Worm (Caenorhabditis elegans): Measurements from ENCODE around the gene C44C10.11.
A peak's percentile ranks its signal among the peaks of the same experiment; 100 is the strongest.

Gene C44C10.11

ce11 chrX:11693092-11693491 is 17.1 kb downstream of the C44C10.11 start, which contains the start of gene smcl-1 (continued):
- no peak for TF ChIP-seq ztf-11 (tag; optimal IDR thresholded peaks at IDR 0.05)

ce11 chrX:11690014-11690591 is 20.0 kb downstream of the C44C10.11 start, which contains the start of the genes C44C10.10 and C44C10.5:
Gene C44C10.10, plus strand, starts transcription at chrX:11690314.
Gene C44C10.5, plus strand, starts transcription at chrX:11690541.
- TF ChIP-seq nhr-76 (tag; optimal IDR thresholded peaks at IDR 0.05) (no peak), tbx-2 (tag; optimal IDR thresholded peaks at IDR 0.05) (no peak), C04F5.9 (tag; optimal IDR thresholded peaks at IDR 0.05) (no peak), mef-2 (tag; optimal IDR thresholded peaks at IDR 0.05) (no peak), dsc-1 (tag; optimal IDR thresholded peaks at IDR 0.05) (no peak), nhr-28 (tag; optimal IDR thresholded peaks at IDR 0.05) (no peak), alr-1 (tag; optimal IDR thresholded peaks at IDR 0.05; ENCODE audit: borderline replicate concordance) (no peak), sox-4 (tag; optimal IDR thresholded peaks at IDR 0.05) (no peak), nhr-85 (tag) (no peak), efl-3 (GFP tag; optimal IDR thresholded peaks at IDR 0.05) (no peak), ets-5 (GFP tag; IDR thresholded peaks at IDR 0.05) (no peak), C34B4.2 (tag; optimal IDR thresholded peaks at IDR 0.05) (no peak), zip-4 (GFP tag; optimal IDR thresholded peaks at IDR 0.05) (no peak)

DNA sequence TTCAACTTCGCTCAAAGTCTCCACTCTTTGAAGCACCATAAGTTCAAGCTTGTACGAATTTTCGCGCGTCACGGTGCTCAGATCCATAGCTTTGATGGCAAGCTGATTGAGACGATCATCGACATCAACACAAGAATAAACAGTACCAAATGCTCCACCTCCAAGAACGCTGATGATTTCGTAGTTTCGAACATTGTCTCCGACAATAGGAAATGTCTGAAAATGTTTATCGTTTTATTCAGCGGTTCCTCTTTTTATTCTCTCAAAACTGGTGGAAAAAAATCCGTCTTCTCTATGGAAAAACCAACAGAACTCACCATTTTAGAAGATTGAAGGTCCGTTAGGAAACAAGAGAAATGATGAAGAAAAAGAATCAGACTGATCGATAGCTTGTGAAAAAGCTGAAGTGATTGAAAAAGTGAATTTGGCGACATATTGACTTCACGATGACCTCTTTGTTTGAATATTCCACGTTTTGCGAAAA is 22.3 kb downstream of the C44C10.11 start, which contains the start of gene C44C10.7:
Gene C44C10.7, minus strand, starts transcription at position 434 of the 484 bp plus-strand sequence.
- no peak for TF ChIP-seq ama-1 (optimal IDR thresholded peaks at IDR 0.05)
- TF ChIP-seq lir-3 (tag; optimal IDR thresholded peaks at IDR 0.05; ENCODE audit: poor library complexity) = no peak
- no peak for TF ChIP-seq pqm-1 (tag; optimal IDR thresholded peaks at IDR 0.05)
- no peak for TF ChIP-seq nhr-90 (tag; optimal IDR thresholded peaks at IDR 0.05; ENCODE audit: poor library complexity)
- TF ChIP-seq ceh-90 (tag; optimal IDR thresholded peaks at IDR 0.05) = no peak
- TF ChIP-seq skn-1 (tag; optimal IDR thresholded peaks at IDR 0.05) = no peak
- TF ChIP-seq C04F5.9 (tag; optimal IDR thresholded peaks at IDR 0.05) = no peak
- TF ChIP-seq lin-14 (GFP tag; optimal IDR thresholded peaks at IDR 0.05) = no peak
- no peak for TF ChIP-seq ceh-88 (GFP tag; IDR thresholded peaks at IDR 0.05)
- no peak for TF ChIP-seq nhr-71 (tag; optimal IDR thresholded peaks at IDR 0.05)
- no peak for TF ChIP-seq hlh-17 (GFP tag; optimal IDR thresholded peaks at IDR 0.05; ENCODE audit: borderline replicate concordance)
- no peak for TF ChIP-seq F16B12.6 (tag; optimal IDR thresholded peaks at IDR 0.05)
- TF ChIP-seq fos-1 (tag; optimal IDR thresholded peaks at IDR 0.05) = no peak
- TF ChIP-seq mdl-1 (tag; optimal IDR thresholded peaks at IDR 0.05) = no peak

- no peak for TF ChIP-seq sup-37 (GFP tag; optimal IDR thresholded peaks at IDR 0.05)
- no peak for TF ChIP-seq efl-1 (optimal IDR thresholded peaks at IDR 0.05)
- TF ChIP-seq efl-1 (GFP tag; optimal IDR thresholded peaks at IDR 0.05 in 1 of 2) = peak in 1 of 2 experiments; percentile 27
Observed at ce11 chrX:11684261-11684660, 25.9 kb downstream of the C44C10.11 start, which contains the start of gene hnd-1. Gene hnd-1, plus strand, starts transcription at chrX:11684561.

ce11 chrX:11680851-11681250 is 29.3 kb downstream of the C44C10.11 start, which contains the start of gene T04F8.7:
Gene T04F8.7, minus strand, starts transcription at chrX:11680980.
- no peak for TF ChIP-seq nhr-28 (tag; optimal IDR thresholded peaks at IDR 0.05)
- peak in 1 of 2 experiments; percentile 30 for TF ChIP-seq lin-35 (GFP tag; optimal IDR thresholded peaks at IDR 0.05)
- peak; percentile 71 for TF ChIP-seq elt-2 (tag; optimal IDR thresholded peaks at IDR 0.05)
